Worm (Caenorhabditis elegans) whole organism, L1 larva: ENCODE results near the gene nhr-17.

Experiments
- C04F5.9 ChIP-seq: sonication (generic microtip); optimal IDR thresholded peaks from 2 replicates; lab custom pipeline; 2016; ENCODE audit warnings: missing genetic modification characterization, missing compliant biosample characterization
- C16A3.4 ChIP-seq: fragments of 150-350 bp; optimal IDR thresholded peaks from 2 replicates; lab custom pipeline; 2014; ENCODE audit warnings: missing biosample characterization, missing genetic modification characterization
- C34B4.2 ChIP-seq: sonication (generic microtip); optimal IDR thresholded peaks from 2 replicates; lab custom pipeline; 2017; ENCODE audit warnings: mild to moderate bottlenecking, missing genetic modification characterization, missing compliant biosample characterization
- F16B12.6 ChIP-seq: fragments of 150-350 bp; optimal IDR thresholded peaks from 2 replicates; lab custom pipeline; 2014; ENCODE audit warnings: missing biosample characterization, missing genetic modification characterization
- ama-1 ChIP-seq: fragments of 150-350 bp; optimal IDR thresholded peaks from 2 replicates; lab custom pipeline; 2014
- blmp-1 ChIP-seq: fragments of 150-350 bp; optimal IDR thresholded peaks from 2 replicates; lab custom pipeline; 2014; ENCODE audit warnings: missing biosample characterization, missing genetic modification characterization
- dsc-1 ChIP-seq: sonication (generic microtip); optimal IDR thresholded peaks from 2 replicates; lab custom pipeline; 2016; ENCODE audit warnings: mild to moderate bottlenecking, missing genetic modification characterization, missing compliant biosample characterization
- efl-1 ChIP-seq, 4 experiments: fragments of 150-350 bp; optimal IDR thresholded peaks in 3 of 4; peaks in 1 of 4; 1 replicate in 1 of 4; 2 replicates in 3 of 4; lab custom pipeline; 2014; ENCODE audit warnings: missing biosample characterization in 2 of 4, missing genetic modification characterization in 2 of 4, missing genetic modification reagents in 2 of 4
- efl-3 ChIP-seq: fragments of 200-800 bp; sonication (Bioruptor generic); optimal IDR thresholded peaks from 2 replicates; lab custom pipeline; 2018; ENCODE audit warnings: mild to moderate bottlenecking, missing genetic modification characterization, missing compliant biosample characterization
- egl-13 ChIP-seq: sonication (generic microtip); optimal IDR thresholded peaks from 2 replicates; lab custom pipeline; 2016; ENCODE audit warnings: missing genotype, missing genetic modification reagents, missing genetic modification characterization, missing compliant biosample characterization
- egl-27 ChIP-seq, 2 experiments: fragments of 150-350 bp in 1 of 2; sonication (generic microtip); optimal IDR thresholded peaks; 3 replicates each; lab custom pipeline; 2017 to 2018; ENCODE audit warnings: missing biosample characterization in 2 of 2, missing genetic modification characterization in 2 of 2, missing genetic modification reagents in 2 of 2
- elt-3 ChIP-seq, 6 experiments: fragments of 150-350 bp in 1 of 6; sonication (generic microtip); optimal IDR thresholded peaks; 2 replicates each; lab custom pipeline; 2017 to 2018; ENCODE audit warnings: missing biosample characterization in 6 of 6, missing genetic modification characterization in 6 of 6, inconsistent platforms in 1 of 6
- fkh-4 ChIP-seq: sonication (generic microtip); optimal IDR thresholded peaks from 2 replicates; lab custom pipeline; 2016; ENCODE audit warnings: missing compliant biosample characterization, missing genetic modification characterization, borderline replicate concordance
- fkh-8 ChIP-seq: sonication (generic microtip); optimal IDR thresholded peaks from 2 replicates; lab custom pipeline; 2016; ENCODE audit warnings: mild to moderate bottlenecking, missing genetic modification characterization, missing compliant biosample characterization
- fos-1 ChIP-seq: fragments of 150-350 bp; optimal IDR thresholded peaks from 2 replicates; lab custom pipeline; 2014; ENCODE audit warnings: missing biosample characterization, missing genetic modification characterization
- hlh-17 ChIP-seq: fragments of 200-800 bp; sonication (Bioruptor generic); optimal IDR thresholded peaks from 2 replicates; lab custom pipeline; 2018; ENCODE audit warnings: missing genetic modification characterization, mild to moderate bottlenecking, missing compliant biosample characterization, moderate library complexity, borderline replicate concordance
- hpl-2 ChIP-seq: fragments of 150-350 bp; optimal IDR thresholded peaks from 2 replicates; lab custom pipeline; 2014; ENCODE audit warnings: missing biosample characterization, missing genetic modification reagents, missing genetic modification characterization
- irx-1 ChIP-seq: sonication (generic microtip); optimal IDR thresholded peaks from 2 replicates; lab custom pipeline; 2016; ENCODE audit warnings: missing genetic modification characterization, missing compliant biosample characterization
- lin-14 ChIP-seq: fragments of 200-800 bp; sonication (Bioruptor generic); optimal IDR thresholded peaks from 2 replicates; lab custom pipeline; 2018; ENCODE audit warnings: mild to moderate bottlenecking, missing genetic modification characterization, moderate library complexity, missing compliant biosample characterization
- lin-15B ChIP-seq: fragments of 150-350 bp; sonication (generic microtip); optimal IDR thresholded peaks from 3 replicates; lab custom pipeline; 2014; ENCODE audit warnings: missing biosample characterization, missing genetic modification characterization
- lin-39 ChIP-seq: fragments of 150-350 bp; optimal IDR thresholded peaks from 2 replicates; lab custom pipeline; 2014; ENCODE audit warnings: missing biosample characterization, missing genetic modification reagents, missing genetic modification characterization
- lsy-2 ChIP-seq, 2 experiments: fragments of 150-350 bp; optimal IDR thresholded peaks; 2 replicates each; lab custom pipeline; 2014; ENCODE audit warnings: missing biosample characterization in 2 of 2, missing genetic modification characterization in 2 of 2
- mep-1 ChIP-seq: fragments of 150-350 bp; optimal IDR thresholded peaks from 2 replicates; lab custom pipeline; 2014; ENCODE audit warnings: missing biosample characterization, missing genetic modification characterization
- nhr-12 ChIP-seq: sonication (generic microtip); optimal IDR thresholded peaks from 2 replicates; lab custom pipeline; 2017; ENCODE audit warnings: missing biosample characterization, missing genetic modification characterization
- nhr-19 ChIP-seq: fragments of 200-800 bp; sonication (Bioruptor generic); conservative IDR thresholded peaks from 2 replicates; pipeline ENCODE4 v1.3.6; 2022; ENCODE audit warnings: missing genetic modification characterization, missing compliant biosample characterization
- nhr-20 ChIP-seq: sonication (generic microtip); optimal IDR thresholded peaks from 2 replicates; lab custom pipeline; 2016; ENCODE audit warnings: mild to moderate bottlenecking, missing genetic modification characterization, missing compliant biosample characterization
- nhr-28 ChIP-seq: fragments of 150-350 bp; optimal IDR thresholded peaks from 2 replicates; lab custom pipeline; 2014; ENCODE audit warnings: missing biosample characterization, missing genetic modification characterization
- nhr-47 ChIP-seq: sonication (generic microtip); optimal IDR thresholded peaks from 2 replicates; lab custom pipeline; 2016; ENCODE audit warnings: mild to moderate bottlenecking, missing genetic modification characterization, moderate library complexity, missing compliant biosample characterization
- nhr-71 ChIP-seq: sonication (generic microtip); optimal IDR thresholded peaks from 2 replicates; lab custom pipeline; 2016; ENCODE audit warnings: mild to moderate bottlenecking, missing genetic modification characterization, moderate library complexity, missing compliant biosample characterization
- nhr-76 ChIP-seq: sonication (generic microtip); optimal IDR thresholded peaks from 2 replicates; lab custom pipeline; 2017; ENCODE audit warnings: missing biosample characterization, missing genetic modification characterization
- nhr-77 ChIP-seq: fragments of 150-350 bp; optimal IDR thresholded peaks from 2 replicates; lab custom pipeline; 2014; ENCODE audit warnings: missing biosample characterization, missing genetic modification characterization
- nhr-84 ChIP-seq: sonication (generic microtip); optimal IDR thresholded peaks from 2 replicates; lab custom pipeline; 2017; ENCODE audit warnings: missing biosample characterization, missing genetic modification characterization
- pag-3 ChIP-seq: sonication (generic microtip); optimal IDR thresholded peaks from 2 replicates; lab custom pipeline; 2017; ENCODE audit warnings: missing genetic modification characterization, mild to moderate bottlenecking, missing compliant biosample characterization, antibody characterized with exemption, borderline replicate concordance; ENCODE audit not compliant: insufficient read depth
- pax-3 ChIP-seq: fragments of 200-800 bp; sonication (Bioruptor generic); optimal IDR thresholded peaks from 2 replicates; lab custom pipeline; 2018; ENCODE audit warnings: mild to moderate bottlenecking, missing genetic modification characterization, moderate library complexity, missing compliant biosample characterization
- snpc-4 ChIP-seq: fragments of 150-350 bp; optimal IDR thresholded peaks from 2 replicates; lab custom pipeline; 2014; ENCODE audit warnings: missing biosample characterization, missing genetic modification characterization
- snu-23 ChIP-seq: sonication (generic microtip); optimal IDR thresholded peaks from 2 replicates; lab custom pipeline; 2016; ENCODE audit warnings: missing genetic modification characterization, missing compliant biosample characterization
- sptf-1 ChIP-seq: fragments of 150-350 bp; optimal IDR thresholded peaks from 2 replicates; lab custom pipeline; 2014; ENCODE audit warnings: missing biosample characterization, missing genetic modification characterization
- tlp-1 ChIP-seq: fragments of 150-350 bp; optimal IDR thresholded peaks from 2 replicates; lab custom pipeline; 2014; ENCODE audit warnings: missing biosample characterization, missing genetic modification characterization
- unc-130 ChIP-seq: fragments of 150-350 bp; optimal IDR thresholded peaks from 2 replicates; lab custom pipeline; 2017; ENCODE audit warnings: missing biosample characterization, missing genetic modification characterization, inconsistent platforms
- unc-98 ChIP-seq: fragments of 200-800 bp; sonication (Bioruptor generic); IDR thresholded peaks from 2 replicates; pipeline ENCODE4 v1.3.6; 2022; ENCODE audit warnings: missing genetic modification characterization, missing compliant biosample characterization
- zag-1 ChIP-seq: fragments of 150-350 bp; optimal IDR thresholded peaks from 2 replicates; lab custom pipeline; 2014; ENCODE audit warnings: missing biosample characterization, missing genetic modification characterization
- zip-4 ChIP-seq: fragments of 200-800 bp; sonication (Bioruptor generic); optimal IDR thresholded peaks from 2 replicates; lab custom pipeline; 2018; ENCODE audit warnings: mild to moderate bottlenecking, missing genetic modification characterization, moderate library complexity, missing compliant biosample characterization

The nhr-17 gene

DNA sequence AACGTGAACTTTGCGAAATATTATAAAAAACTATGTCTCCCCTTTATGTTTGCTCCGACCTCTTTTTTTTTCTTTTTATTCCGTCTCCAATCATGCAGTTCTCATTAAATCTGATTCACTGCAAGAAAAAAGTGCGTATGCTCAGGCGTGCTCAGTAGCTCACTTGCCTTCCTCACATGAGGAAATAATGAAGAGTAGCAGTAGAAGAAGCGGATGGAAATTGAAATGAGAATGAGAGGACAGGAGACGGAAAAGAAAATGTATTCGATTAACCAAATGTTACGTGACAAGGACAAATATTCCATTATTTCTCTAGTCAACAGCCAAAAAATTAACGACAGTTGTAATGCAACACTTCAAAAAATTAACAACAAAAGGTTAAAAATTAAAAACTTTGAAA is 45.4 kb upstream of the nhr-17 start:
- TF ChIP-seq efl-3 (GFP tag; lab: Kevin White, UChicago) (no peak), dsc-1 (tag; lab: Kevin White, UChicago) (peak; percentile 94), nhr-71 (tag; lab: Kevin White, UChicago) (peak; percentile 29), fkh-8 (tag; lab: Kevin White, UChicago) (no peak), fos-1 (tag; lab: Kevin White, UChicago) (peak; percentile 8), nhr-47 (peak; percentile 40), sptf-1 (tag; lab: Kevin White, UChicago) (no peak), efl-1 (optimal IDR thresholded peaks at IDR 0.05; lab: Kevin White, UChicago) (no peak), efl-1 (GFP tag; optimal IDR thresholded peaks at IDR 0.05 in 1 of 2; lab: Kevin White, UChicago) (no peak), C16A3.4 (tag; lab: Kevin White, UChicago) (no peak), nhr-19 (GFP tag; lab: Robert Waterston, UW) (no peak), lin-15B (no peak), elt-3 (tag; optimal IDR thresholded peaks at IDR 0.05; lab: Kevin White, UChicago) (no peak), snpc-4 (tag; lab: Kevin White, UChicago) (no peak), pax-3 (tag; lab: Kevin White, UChicago) (no peak), nhr-12 (tag; lab: Kevin White, UChicago) (no peak), unc-130 (no peak), C04F5.9 (tag; lab: Kevin White, UChicago) (no peak), mep-1 (no peak), snu-23 (peak; percentile 15), nhr-76 (tag; lab: Kevin White, UChicago) (no peak), hpl-2 (GFP tag; lab: Kevin White, UChicago) (no peak), zag-1 (no peak), unc-98 (no peak), ama-1 (lab: Kevin White, UChicago) (no peak), hlh-17 (GFP tag; lab: Kevin White, UChicago) (no peak), tlp-1 (tag; lab: Kevin White, UChicago) (no peak), lin-14 (GFP tag; lab: Kevin White, UChicago) (peak; percentile 76), F16B12.6 (tag; lab: Kevin White, UChicago) (no peak), egl-27 (tag; optimal IDR thresholded peaks at IDR 0.05; lab: Kevin White, UChicago) (no peak), lin-39 (tag; lab: Kevin White, UChicago) (no peak), zip-4 (GFP tag; lab: Kevin White, UChicago) (no peak), egl-13 (tag; lab: Kevin White, UChicago) (no peak), irx-1 (tag; lab: Kevin White, UChicago) (no peak), lsy-2 (tag; optimal IDR thresholded peaks at IDR 0.05; lab: Kevin White, UChicago) (peak in 1 of 2 experiments; percentile 14), nhr-77 (tag; lab: Kevin White, UChicago) (no peak), nhr-28 (tag; lab: Kevin White, UChicago) (no peak), fkh-4 (tag; lab: Kevin White, UChicago) (peak; percentile 46), nhr-20 (no peak), pag-3 (tag; lab: Kevin White, UChicago) (no peak), nhr-84 (tag; lab: Kevin White, UChicago) (no peak), C34B4.2 (tag; lab: Kevin White, UChicago) (no peak)
- TF ChIP-seq, all 84 proteins: peak for 8

DNA sequence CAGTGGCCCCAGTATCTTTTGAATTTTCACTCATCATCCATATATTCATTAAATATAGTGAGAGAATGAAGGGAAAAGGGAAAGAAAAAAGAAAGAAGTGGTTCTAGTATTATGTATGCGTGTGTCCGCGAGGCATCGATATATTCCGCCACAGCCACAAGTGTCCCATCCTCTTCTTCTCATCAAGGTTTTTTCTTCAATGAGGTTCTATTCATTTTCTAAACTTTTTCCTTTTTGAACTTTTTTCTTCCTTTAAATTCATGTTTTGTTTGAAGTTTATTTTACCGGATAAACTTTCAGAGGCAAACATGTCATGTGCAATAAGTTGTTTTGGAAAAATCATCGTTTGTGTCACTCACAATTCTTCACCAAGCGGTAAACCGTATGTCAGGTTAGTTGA is 44.7 kb upstream of the nhr-17 start, which contains the start of gene rgs-2:
rgs-2 (plus strand) TSS at position 301 of the 400 bp plus-strand sequence.
- TF ChIP-seq ama-1 (lab: Kevin White, UChicago) (no peak), unc-130 (no peak), lin-14 (GFP tag; lab: Kevin White, UChicago) (peak; percentile 3), hpl-2 (GFP tag; lab: Kevin White, UChicago) (no peak), blmp-1 (tag; lab: Kevin White, UChicago) (no peak), nhr-71 (tag; lab: Kevin White, UChicago) (no peak)
